Fruit fly (Drosophila melanogaster) whole organism, embryonic: ENCODE data around the gene Rack1.
A peak's percentile ranks its signal among the peaks of the same experiment; 100 is the strongest.

Experiments used
- Adf1 ChIP-seq: fragments of 200-800 bp; sonication (Bioruptor generic); IDR thresholded peaks from 2 replicates; pipeline ENCODE4 v1.3.6; 2022; ENCODE audit warnings: missing biosample characterization, missing genetic modification characterization
- CG12071 ChIP-seq: fragments of 200-800 bp; sonication (Bioruptor generic); optimal IDR thresholded peaks from 3 replicates; lab custom pipeline; 2018; ENCODE audit warnings: missing biosample characterization, mild to moderate bottlenecking, missing genetic modification characterization
- CG12659 ChIP-seq: fragments of 200-800 bp; sonication (Bioruptor generic); optimal IDR thresholded peaks from 3 replicates; lab custom pipeline; 2017; ENCODE audit warnings: mild to moderate bottlenecking, missing biosample characterization, missing genetic modification reagents, missing genetic modification characterization
- CG14860 ChIP-seq: fragments of 200-800 bp; sonication (Bioruptor generic); IDR thresholded peaks from 3 replicates; pipeline ENCODE4 v1.3.6; 2022; ENCODE audit warnings: missing biosample characterization, missing genetic modification characterization; ENCODE audit not compliant: partially characterized antibody
- CG15011 ChIP-seq: fragments of 200-800 bp; sonication (Bioruptor generic); optimal IDR thresholded peaks from 3 replicates; lab custom pipeline; 2018; ENCODE audit warnings: missing biosample characterization, mild to moderate bottlenecking, missing genetic modification characterization
- CG15269 ChIP-seq: fragments of 200-800 bp; sonication (Bioruptor generic); optimal IDR thresholded peaks from 2 replicates; lab custom pipeline; 2018; ENCODE audit warnings: missing biosample characterization, mild to moderate bottlenecking, missing genetic modification characterization, moderate library complexity
- CG17186 ChIP-seq: fragments of 200-800 bp; sonication (Bioruptor generic); optimal IDR thresholded peaks from 3 replicates; lab custom pipeline; 2017; ENCODE audit warnings: missing biosample characterization, missing genetic modification reagents, missing genetic modification characterization
- CG17802 ChIP-seq: fragments of 200-800 bp; sonication (Bioruptor generic); optimal IDR thresholded peaks from 2 replicates; lab custom pipeline; 2018; ENCODE audit warnings: missing biosample characterization, mild to moderate bottlenecking, missing genetic modification characterization, moderate library complexity
- CG18262 ChIP-seq: fragments of 200-800 bp; optimal IDR thresholded peaks from 3 replicates; lab custom pipeline; 2019; ENCODE audit warnings: missing biosample characterization, mild to moderate bottlenecking, missing genetic modification characterization, moderate library complexity
- CG2889 ChIP-seq: fragments of 200-800 bp; sonication (Bioruptor generic); IDR thresholded peaks from 3 replicates; pipeline ENCODE4 v1.3.6; 2022; ENCODE audit warnings: missing biosample characterization, missing genetic modification characterization
- CG31224 ChIP-seq: fragments of 200-800 bp; sonication (Bioruptor generic); IDR thresholded peaks from 2 replicates; pipeline ENCODE4 v1.3.6; 2022; ENCODE audit warnings: missing biosample characterization, missing genetic modification characterization
- CG3281 ChIP-seq: fragments of 200-800 bp; sonication (Bioruptor generic); optimal IDR thresholded peaks from 3 replicates; lab custom pipeline; 2017; ENCODE audit warnings: missing biosample characterization, mild to moderate bottlenecking, missing genetic modification characterization
- CG3726 ChIP-seq: fragments of 200-800 bp; sonication (Bioruptor generic); IDR thresholded peaks from 3 replicates; pipeline ENCODE4, ENCODE4 v1.3.6; 2022; ENCODE audit warnings: missing biosample characterization, missing genetic modification characterization
- CG4360 ChIP-seq: fragments of 200-800 bp; sonication (Bioruptor generic); IDR thresholded peaks from 2 replicates; pipeline ENCODE4 v1.3.6; 2022; ENCODE audit warnings: missing biosample characterization, missing genetic modification characterization
- CG6791 ChIP-seq: fragments of 200-800 bp; sonication (Bioruptor generic); IDR thresholded peaks from 3 replicates; pipeline ENCODE4 v1.3.6; 2022; ENCODE audit warnings: missing biosample characterization, missing genetic modification characterization; ENCODE audit not compliant: partially characterized antibody
- CG7271 ChIP-seq: fragments of 200-800 bp; sonication (Bioruptor generic); optimal IDR thresholded peaks from 2 replicates; lab custom pipeline; 2018; ENCODE audit warnings: missing biosample characterization, mild to moderate bottlenecking, missing genetic modification characterization, moderate library complexity
- CG7987 ChIP-seq: fragments of 200-800 bp; sonication (Bioruptor generic); optimal IDR thresholded peaks from 2 replicates; lab custom pipeline; 2018; ENCODE audit warnings: missing biosample characterization, mild to moderate bottlenecking, missing genetic modification characterization, moderate library complexity
- CG9817 ChIP-seq: fragments of 200-800 bp; sonication (Bioruptor generic); optimal IDR thresholded peaks from 2 replicates; lab custom pipeline; 2018; ENCODE audit warnings: missing biosample characterization, mild to moderate bottlenecking, missing genetic modification characterization, moderate library complexity
- D19A ChIP-seq: fragments of 200-800 bp; optimal IDR thresholded peaks from 3 replicates; lab custom pipeline; 2019; ENCODE audit warnings: missing biosample characterization, mild to moderate bottlenecking, missing genetic modification characterization, moderate library complexity
- Fer3 ChIP-seq: fragments of 200-800 bp; sonication (Bioruptor generic); optimal IDR thresholded peaks from 2 replicates; lab custom pipeline; 2018; ENCODE audit warnings: missing biosample characterization, mild to moderate bottlenecking, missing genetic modification characterization, moderate library complexity
- Hey ChIP-seq: fragments of 200-800 bp; sonication (Bioruptor generic); optimal IDR thresholded peaks from 3 replicates; lab custom pipeline; 2018; ENCODE audit warnings: missing biosample characterization, mild to moderate bottlenecking, missing genetic modification characterization
- Hsf ChIP-seq: fragments of 200-800 bp; sonication (Bioruptor generic); optimal IDR thresholded peaks from 3 replicates; lab custom pipeline; 2016; ENCODE audit warnings: missing biosample characterization, missing genetic modification characterization
- Mad ChIP-seq: fragments of 200-800 bp; sonication (Bioruptor generic); optimal IDR thresholded peaks from 2 replicates; lab custom pipeline; 2016; ENCODE audit warnings: missing biosample characterization, missing genetic modification characterization
- NC2α ChIP-seq: fragments of 200-800 bp; sonication (Bioruptor generic); optimal IDR thresholded peaks from 2 replicates; lab custom pipeline; 2016; ENCODE audit warnings: missing biosample characterization, missing genetic modification characterization
- Usf ChIP-seq: fragments of 200-800 bp; sonication (Bioruptor generic); optimal IDR thresholded peaks from 2 replicates; lab custom pipeline; 2017; ENCODE audit warnings: missing genotype, missing biosample characterization, missing genetic modification characterization
- Xbp1 ChIP-seq: fragments of 200-800 bp; sonication (Bioruptor generic); optimal IDR thresholded peaks from 3 replicates; lab custom pipeline; 2016; ENCODE audit warnings: missing biosample characterization, mild to moderate bottlenecking, missing genetic modification characterization
- bab2 ChIP-seq: fragments of 200-800 bp; sonication (Bioruptor generic); optimal IDR thresholded peaks from 2 replicates; lab custom pipeline; 2016; ENCODE audit warnings: missing biosample characterization, missing genetic modification characterization
- bcd ChIP-seq: fragments of 200-800 bp; sonication (Bioruptor generic); optimal IDR thresholded peaks from 2 replicates; lab custom pipeline; 2017; ENCODE audit warnings: missing biosample characterization, mild to moderate bottlenecking, missing genetic modification characterization
- cato ChIP-seq: fragments of 200-800 bp; sonication (Bioruptor generic); optimal IDR thresholded peaks from 2 replicates; lab custom pipeline; 2016; ENCODE audit warnings: missing biosample characterization, missing genetic modification characterization, borderline replicate concordance
- crol ChIP-seq: fragments of 200-800 bp; sonication (Bioruptor generic); IDR thresholded peaks from 2 replicates; pipeline ENCODE4 v1.3.6; 2022; ENCODE audit warnings: missing biosample characterization, missing genetic modification characterization
- dati ChIP-seq: fragments of 200-800 bp; sonication (Bioruptor generic); IDR thresholded peaks from 2 replicates; pipeline ENCODE4 v1.3.6; 2022; ENCODE audit warnings: missing biosample characterization, missing genetic modification characterization
- dimm ChIP-seq: fragments of 200-800 bp; sonication (Bioruptor generic); IDR thresholded peaks from 2 replicates; pipeline ENCODE4 v1.3.6; 2022; ENCODE audit warnings: missing biosample characterization, missing genetic modification characterization
- disco-r ChIP-seq: fragments of 200-800 bp; sonication (Bioruptor generic); optimal IDR thresholded peaks from 2 replicates; lab custom pipeline; 2016; ENCODE audit warnings: missing biosample characterization, missing genetic modification characterization
- gce ChIP-seq: fragments of 200-800 bp; sonication (Bioruptor generic); IDR thresholded peaks from 3 replicates; pipeline ENCODE4 v1.3.6; 2022; ENCODE audit warnings: missing biosample characterization, missing genetic modification characterization
- gcm ChIP-seq: fragments of 200-800 bp; sonication (Bioruptor generic); optimal IDR thresholded peaks from 2 replicates; lab custom pipeline; 2019; ENCODE audit warnings: missing biosample characterization, mild to moderate bottlenecking, missing genetic modification characterization, moderate library complexity
- gfzf ChIP-seq: fragments of 200-800 bp; sonication (Bioruptor generic); optimal IDR thresholded peaks from 2 replicates; lab custom pipeline; 2016; ENCODE audit warnings: missing biosample characterization, mild to moderate bottlenecking, missing genetic modification characterization, moderate library complexity
- knrl ChIP-seq: fragments of 200-800 bp; sonication (Bioruptor generic); IDR thresholded peaks from 3 replicates; pipeline ENCODE4 v1.3.6; 2022; ENCODE audit warnings: missing biosample characterization, missing genetic modification characterization; ENCODE audit not compliant: partially characterized antibody
- lov ChIP-seq, 2 experiments: fragments of 200-800 bp in 1 of 2; fragments of >200 bp in 1 of 2; sonication (Bioruptor generic) in 1 of 2; IDR thresholded peaks in 1 of 2; optimal IDR thresholded peaks in 1 of 2; 2 replicates in 1 of 2; 3 replicates in 1 of 2; pipeline versions ENCODE4 v1.3.6 to Lab custom; 2017 to 2022; ENCODE audit warnings: missing biosample characterization in 1 of 2, missing genetic modification characterization in 1 of 2
- mam ChIP-seq: fragments of 200-800 bp; sonication (Bioruptor generic); optimal IDR thresholded peaks from 3 replicates; lab custom pipeline; 2016; ENCODE audit warnings: missing biosample characterization, missing genetic modification characterization
- org-1 ChIP-seq: fragments of 200-800 bp; sonication (Bioruptor generic); optimal IDR thresholded peaks from 2 replicates; lab custom pipeline; 2017; ENCODE audit warnings: missing biosample characterization, missing genetic modification characterization
- otp ChIP-seq: fragments of 200-800 bp; sonication (Bioruptor generic); IDR thresholded peaks from 3 replicates; pipeline ENCODE4, ENCODE4 v1.3.6; 2022; ENCODE audit warnings: missing biosample characterization, missing genetic modification characterization
- peb ChIP-seq: fragments of 200-800 bp; sonication (Bioruptor generic); IDR thresholded peaks from 2 replicates; pipeline ENCODE4 v1.3.6; 2022; ENCODE audit warnings: missing biosample characterization, missing genetic modification characterization
- sisA ChIP-seq: fragments of 200-800 bp; sonication (Bioruptor generic); IDR thresholded peaks from 2 replicates; pipeline ENCODE4 v1.3.6; 2022; ENCODE audit warnings: missing biosample characterization, missing genetic modification characterization
- sug ChIP-seq: fragments of 200-800 bp; optimal IDR thresholded peaks from 2 replicates; lab custom pipeline; 2019; ENCODE audit warnings: missing biosample characterization, mild to moderate bottlenecking, missing genetic modification characterization, moderate library complexity
- vnd ChIP-seq: fragments of 200-800 bp; sonication (Bioruptor generic); IDR thresholded peaks from 3 replicates; pipeline ENCODE4 v1.3.6; 2022; ENCODE audit warnings: missing biosample characterization, missing genetic modification characterization; ENCODE audit not compliant: partially characterized antibody
- zf30C ChIP-seq: fragments of 200-800 bp; sonication (Bioruptor generic); optimal IDR thresholded peaks from 3 replicates; lab custom pipeline; 2018; ENCODE audit warnings: missing biosample characterization, mild to moderate bottlenecking, missing genetic modification characterization
- zfh1 ChIP-seq: fragments of 200-800 bp; sonication (Bioruptor generic); IDR thresholded peaks from 3 replicates; pipeline ENCODE4 v1.3.6; 2022; ENCODE audit warnings: missing biosample characterization, missing genetic modification characterization

Gene Rack1

DNA sequence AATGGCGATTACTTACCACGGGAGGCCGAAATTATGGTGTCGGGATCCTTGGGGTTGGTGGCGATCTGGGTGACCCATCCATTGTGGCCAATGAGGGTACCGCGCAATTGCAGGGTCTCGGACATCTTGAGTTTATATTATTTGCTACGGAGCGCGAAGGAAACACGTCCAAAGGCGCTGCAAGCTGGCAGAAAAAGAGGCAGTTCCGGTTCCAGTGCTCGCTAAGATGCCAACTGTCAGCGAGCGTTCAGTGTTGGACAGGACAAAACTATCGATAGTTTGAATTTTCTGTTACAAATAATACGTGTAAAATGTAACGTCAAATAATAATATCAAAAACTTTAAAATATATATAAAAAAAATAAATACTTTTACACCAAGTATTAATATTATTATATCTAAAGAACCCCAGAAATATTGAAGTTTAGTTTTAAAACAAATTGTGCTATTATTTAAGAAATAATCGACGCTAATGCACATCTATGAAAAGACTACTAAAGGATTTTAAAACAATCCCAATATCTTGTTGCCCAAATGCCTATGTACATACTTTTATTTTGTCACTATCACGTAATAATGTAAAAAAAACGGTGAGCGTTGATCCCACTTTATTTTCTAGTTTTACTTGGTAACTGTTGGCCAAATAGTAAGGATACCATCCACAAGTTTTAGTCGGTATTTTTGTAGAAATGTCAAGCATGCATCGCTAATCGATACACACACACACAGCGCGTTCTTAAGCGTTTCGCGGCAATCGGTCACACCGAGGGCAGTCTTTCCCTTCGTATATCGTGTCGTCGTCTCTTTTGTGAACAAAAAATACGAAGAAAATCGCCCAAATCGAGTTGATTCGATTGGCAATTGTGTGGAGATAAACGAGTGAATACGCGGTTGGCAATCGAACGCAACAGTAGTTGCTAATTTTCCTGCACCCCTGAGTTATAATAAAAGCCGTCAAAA is at the start of gene Rack1, which contains the start of gene mts (continued):
- TF ChIP-seq CG18262 (tag; lab: Kevin White, UChicago) (peak; percentile 67), CG14860 (GFP tag; lab: Robert Waterston, UW) (no peak), CG31224 (peak; percentile 63), Hey (tag; lab: Kevin White, UChicago) (peak; percentile 79), CG3726 (GFP tag; lab: Robert Waterston, UW) (no peak), disco-r (GFP tag; lab: Kevin White, UChicago) (peak; percentile 66), gcm (GFP tag; lab: Kevin White, UChicago) (peak; percentile 70), sisA (GFP tag; lab: Robert Waterston, UW) (peak; percentile 48; the same call in 1 of the 2 replicates), lov (optimal IDR thresholded peaks at IDR 0.05; lab: Kevin White, UChicago) (no peak), lov (GFP tag; IDR thresholded peaks at IDR 0.05; lab: Robert Waterston, UW) (peak; percentile 92), CG2889 (0 out of 3 replicates have a peak, but pooled peaks have one; percentile 11), bcd (GFP tag; lab: Kevin White, UChicago) (peak; percentile 90), Adf1 (GFP tag; lab: Robert Waterston, UW) (peak; percentile 39; the same call in 1 of the 2 replicates), CG9817 (tag; lab: Kevin White, UChicago) (peak; percentile 81), dimm (GFP tag; lab: Robert Waterston, UW) (no peak), cato (GFP tag; lab: Kevin White, UChicago) (peak; percentile 67), CG4360 (GFP tag; lab: Robert Waterston, UW) (peak; percentile 56), CG6791 (GFP tag; lab: Robert Waterston, UW) (peak; percentile 71), sug (tag; lab: Kevin White, UChicago) (peak; percentile 74), zf30C (GFP tag; lab: Kevin White, UChicago) (peak; percentile 52), Usf (GFP tag; lab: Kevin White, UChicago) (peak; percentile 73), Xbp1 (peak; percentile 82), vnd (GFP tag; lab: Robert Waterston, UW) (no peak), peb (GFP tag; lab: Robert Waterston, UW) (peak; percentile 41; the same call in 1 of the 2 replicates), mam (GFP tag; lab: Kevin White, UChicago) (peak; percentile 60), CG7987 (GFP tag; lab: Kevin White, UChicago) (peak; percentile 96), D19A (tag; lab: Kevin White, UChicago) (peak; percentile 8), CG17802 (tag; lab: Kevin White, UChicago) (peak; percentile 73), CG7271 (tag; lab: Kevin White, UChicago) (peak; percentile 93), CG12071 (GFP tag; lab: Kevin White, UChicago) (peak; percentile 92), Mad (GFP tag; lab: Kevin White, UChicago) (peak; percentile 76), CG15011 (GFP tag; lab: Kevin White, UChicago) (peak; percentile 80), CG15269 (peak; percentile 82), otp (GFP tag; lab: Robert Waterston, UW) (peak; percentile 89), Hsf (GFP tag; lab: Kevin White, UChicago) (peak; percentile 74), NC2α (GFP tag; lab: Kevin White, UChicago) (peak; percentile 63), gce (GFP tag; lab: Robert Waterston, UW) (peak; percentile 88; the same call in 2 of the 3 replicates), crol (GFP tag; lab: Robert Waterston, UW) (0 out of 2 replicates have a peak, but pooled peaks have one; percentile 31), org-1 (GFP tag; lab: Kevin White, UChicago) (peak; percentile 73), zfh1 (GFP tag; lab: Robert Waterston, UW) (peak; percentile 84), bab2 (GFP tag; lab: Kevin White, UChicago) (peak; percentile 40), gfzf (peak; percentile 92), Fer3 (tag; lab: Kevin White, UChicago) (peak; percentile 89), dati (GFP tag; lab: Robert Waterston, UW) (peak; percentile 61; the same call in 1 of the 2 replicates), CG12659 (peak; percentile 88), CG3281 (GFP tag; lab: Kevin White, UChicago) (peak; percentile 90), CG17186 (GFP tag; lab: Kevin White, UChicago) (peak; percentile 57), knrl (GFP tag; lab: Robert Waterston, UW) (peak; percentile 51)
